Worm (Caenorhabditis elegans) whole organism, young adult: ENCODE measurements around the gene F28B1.2.
A peak's percentile ranks its signal among the peaks of the same experiment; 100 is the strongest.
"Not testable (repeated sequence)": the region's sequence is repeated elsewhere in the genome, so short reads cannot be mapped to it uniquely, and the experiment has no call there.

Source experiments
- B0019.2 ChIP-seq: fragments of 200-800 bp; sonication (Bioruptor generic); conservative IDR thresholded peaks from 2 replicates; pipeline ENCODE4 v1.3.6; 2022; ENCODE audit warnings: missing genetic modification reagents, missing genetic modification characterization, missing compliant biosample characterization
- F10E7.11 ChIP-seq: sonication (generic microtip); optimal IDR thresholded peaks from 2 replicates; lab custom pipeline; 2017; ENCODE audit warnings: mild to moderate bottlenecking, missing genetic modification characterization, moderate library complexity, missing compliant biosample characterization
- F22D6.2 ChIP-seq: sonication (generic microtip); optimal IDR thresholded peaks from 2 replicates; lab custom pipeline; 2016; ENCODE audit warnings: mild to moderate bottlenecking, missing genetic modification characterization, missing compliant biosample characterization
- F49E8.2 ChIP-seq: sonication (generic microtip); optimal IDR thresholded peaks from 3 replicates; lab custom pipeline; 2017; ENCODE audit warnings: missing genetic modification characterization, mild to moderate bottlenecking, missing compliant biosample characterization, antibody characterized with exemption, moderate library complexity; ENCODE audit not compliant: insufficient read depth
- Y67H2A.10 ChIP-seq: fragments of 200-800 bp; sonication (Bioruptor generic); conservative IDR thresholded peaks from 2 replicates; pipeline ENCODE4 v1.3.6; 2022; ENCODE audit warnings: missing genetic modification reagents, missing genetic modification characterization, missing compliant biosample characterization
- ZK185.1 ChIP-seq: sonication (generic microtip); optimal IDR thresholded peaks from 2 replicates; lab custom pipeline; 2016; ENCODE audit warnings: mild to moderate bottlenecking, missing genetic modification characterization, missing compliant biosample characterization; ENCODE audit not compliant: poor library complexity, severe bottlenecking
- atf-7 ChIP-seq: sonication (generic microtip); optimal IDR thresholded peaks from 2 replicates; lab custom pipeline; 2017; ENCODE audit warnings: mild to moderate bottlenecking, missing genetic modification characterization, missing compliant biosample characterization
- attf-5 ChIP-seq: fragments of 200-800 bp; sonication (Bioruptor generic); optimal IDR thresholded peaks from 2 replicates; lab custom pipeline; 2018; ENCODE audit warnings: mild to moderate bottlenecking, missing genetic modification characterization, missing compliant biosample characterization
- ceh-79 ChIP-seq: sonication (generic microtip); optimal IDR thresholded peaks from 2 replicates; lab custom pipeline; 2017; ENCODE audit warnings: mild to moderate bottlenecking, missing genetic modification characterization, missing compliant biosample characterization
- ceh-91 ChIP-seq: fragments of 200-800 bp; sonication (Bioruptor generic); IDR thresholded peaks from 2 replicates; pipeline ENCODE4 v1.3.6; 2022; ENCODE audit warnings: missing genetic modification reagents, missing genetic modification characterization, missing compliant biosample characterization
- die-1 ChIP-seq: sonication (generic microtip); optimal IDR thresholded peaks from 2 replicates; lab custom pipeline; 2016; ENCODE audit warnings: missing genotype, mild to moderate bottlenecking, missing genetic modification characterization, missing compliant biosample characterization
- dox-1 ChIP-seq: fragments of 200-800 bp; sonication (Bioruptor generic); IDR thresholded peaks from 2 replicates; pipeline ENCODE4 v1.3.6; 2022; ENCODE audit warnings: missing genetic modification reagents, missing genetic modification characterization, missing compliant biosample characterization
- dpl-1 ChIP-seq: fragments of 150-350 bp; optimal IDR thresholded peaks from 2 replicates; lab custom pipeline; 2014; ENCODE audit warnings: missing biosample characterization, missing genetic modification reagents, missing genetic modification characterization
- efl-1 ChIP-seq: fragments of 150-350 bp; optimal IDR thresholded peaks from 2 replicates; lab custom pipeline; 2014; ENCODE audit warnings: missing biosample characterization, missing genetic modification reagents, missing genetic modification characterization
- egrh-3 ChIP-seq: fragments of 200-800 bp; sonication (Bioruptor generic); IDR thresholded peaks from 2 replicates; pipeline ENCODE4 v1.3.6; 2022; ENCODE audit warnings: missing genetic modification reagents, missing genetic modification characterization, missing compliant biosample characterization
- him-1 ChIP-seq: sonication (generic microtip); optimal IDR thresholded peaks from 2 replicates; lab custom pipeline; 2016; ENCODE audit warnings: missing genotype, missing genetic modification reagents, missing genetic modification characterization, missing compliant biosample characterization
- hmg-20 ChIP-seq: fragments of 200-800 bp; sonication (Bioruptor generic); IDR thresholded peaks from 2 replicates; pipeline ENCODE4 v1.3.6; 2022; ENCODE audit warnings: missing genetic modification reagents, missing genetic modification characterization, missing compliant biosample characterization
- let-526 ChIP-seq: fragments of 200-800 bp; sonication (Bioruptor generic); IDR thresholded peaks from 2 replicates; pipeline ENCODE4 v1.3.6; 2022; ENCODE audit warnings: missing genetic modification reagents, missing genetic modification characterization, missing compliant biosample characterization
- lin-26 ChIP-seq: fragments of 200-800 bp; sonication (Bioruptor generic); IDR thresholded peaks from 2 replicates; pipeline ENCODE4 v1.3.6; 2022; ENCODE audit warnings: missing genetic modification reagents, missing genetic modification characterization, missing compliant biosample characterization
- lin-40 ChIP-seq: sonication (generic microtip); optimal IDR thresholded peaks from 2 replicates; lab custom pipeline; 2016; ENCODE audit warnings: missing genetic modification characterization, mild to moderate bottlenecking, missing compliant biosample characterization, missing genotype, missing genetic modification reagents
- lin-54 ChIP-seq: fragments of 200-800 bp; sonication (Bioruptor generic); optimal IDR thresholded peaks from 2 replicates; lab custom pipeline; 2018; ENCODE audit warnings: mild to moderate bottlenecking, missing genetic modification characterization, missing compliant biosample characterization
- madf-10 ChIP-seq: sonication (generic microtip); optimal IDR thresholded peaks from 2 replicates; lab custom pipeline; 2016; ENCODE audit warnings: mild to moderate bottlenecking, missing genetic modification characterization, missing compliant biosample characterization
- madf-3 ChIP-seq: fragments of 200-800 bp; sonication (Bioruptor generic); IDR thresholded peaks from 2 replicates; pipeline ENCODE4 v1.3.6; 2022; ENCODE audit warnings: missing genetic modification reagents, missing genetic modification characterization, missing compliant biosample characterization
- madf-6 ChIP-seq: fragments of 200-800 bp; sonication (Bioruptor generic); IDR thresholded peaks from 2 replicates; pipeline ENCODE4 v1.3.6; 2022; ENCODE audit warnings: missing genetic modification reagents, missing genetic modification characterization, missing compliant biosample characterization
- madf-8 ChIP-seq: fragments of 200-800 bp; sonication (Bioruptor generic); conservative IDR thresholded peaks from 2 replicates; pipeline ENCODE4 v1.3.6; 2022; ENCODE audit warnings: missing genetic modification reagents, missing genetic modification characterization, missing compliant biosample characterization
- nfyb-1 ChIP-seq: fragments of 200-800 bp; sonication (Bioruptor generic); IDR thresholded peaks from 2 replicates; pipeline ENCODE4 v1.3.6; 2022; ENCODE audit warnings: missing genetic modification reagents, missing genetic modification characterization, missing compliant biosample characterization
- nhr-80 ChIP-seq: sonication (generic microtip); optimal IDR thresholded peaks from 2 replicates; lab custom pipeline; 2016; ENCODE audit warnings: missing genetic modification characterization, missing compliant biosample characterization
- pbrm-1 ChIP-seq: fragments of 200-800 bp; sonication (Bioruptor generic); IDR thresholded peaks from 2 replicates; pipeline ENCODE4 v1.3.6; 2022; ENCODE audit warnings: missing genetic modification reagents, missing genetic modification characterization, missing compliant biosample characterization
- snpc-1.1 ChIP-seq: sonication (generic microtip); optimal IDR thresholded peaks from 2 replicates; lab custom pipeline; 2017; ENCODE audit warnings: missing genetic modification characterization, mild to moderate bottlenecking, missing compliant biosample characterization, antibody characterized with exemption, moderate library complexity, missing genotype, missing genetic modification reagents; ENCODE audit not compliant: insufficient read depth
- snpc-1.3 ChIP-seq: sonication (generic microtip); optimal IDR thresholded peaks from 2 replicates; lab custom pipeline; 2017; ENCODE audit warnings: missing genetic modification characterization, mild to moderate bottlenecking, missing compliant biosample characterization, antibody characterized with exemption, moderate library complexity, missing genotype, missing genetic modification reagents; ENCODE audit not compliant: insufficient read depth
- snpc-4 ChIP-seq, 5 experiments: fragments of 150-350 bp in 1 of 5; sonication (generic microtip) in 4 of 5; optimal IDR thresholded peaks; 2 replicates each; lab custom pipeline; 2014 to 2018; ENCODE audit warnings: missing genetic modification characterization in 5 of 5, missing biosample characterization in 3 of 5, antibody characterized with exemption in 2 of 5, mild to moderate bottlenecking in 2 of 5, missing compliant biosample characterization in 2 of 5, missing genotype in 2 of 5, moderate library complexity in 2 of 5, missing genetic modification reagents in 1 of 5
- xnd-1 ChIP-seq: sonication (generic microtip); optimal IDR thresholded peaks from 2 replicates; lab custom pipeline; 2016; ENCODE audit warnings: missing genotype, missing genetic modification reagents, missing genetic modification characterization, missing compliant biosample characterization
- zfh-2 ChIP-seq: fragments of 200-800 bp; sonication (Bioruptor generic); conservative IDR thresholded peaks from 2 replicates; pipeline ENCODE4 v1.3.6; 2022; ENCODE audit warnings: missing genetic modification reagents, missing genetic modification characterization, missing compliant biosample characterization
- ztf-26 ChIP-seq: sonication (generic microtip); optimal IDR thresholded peaks from 2 replicates; lab custom pipeline; 2017; ENCODE audit warnings: missing genetic modification characterization, missing compliant biosample characterization

F28B1.2 gene

DNA sequence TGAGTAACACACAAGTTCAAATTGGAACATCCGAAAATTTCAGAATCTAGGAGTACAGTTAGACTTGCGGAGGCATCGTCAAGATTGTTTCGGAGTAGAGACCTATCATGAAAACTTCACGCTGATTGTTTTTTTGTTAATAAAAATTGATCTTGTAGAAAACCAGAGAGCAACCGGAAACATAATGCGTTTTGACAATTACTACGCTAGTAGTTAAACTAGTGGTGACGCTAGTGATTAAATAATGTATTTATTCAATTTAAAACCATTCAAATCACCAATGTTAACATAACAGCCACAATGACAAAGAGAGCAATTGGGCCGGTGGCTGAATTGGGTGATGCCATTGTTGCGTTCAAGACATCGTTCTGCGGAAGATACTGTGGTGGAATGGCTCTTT is 24.9 kb upstream of the F28B1.2 start, which contains the start of gene F49H6.17:
TSS of gene F49H6.17 (plus strand) at position 301 of the 400 bp plus-strand sequence.
- no peak for TF ChIP-seq die-1
- TF ChIP-seq dpl-1 (GFP tag; lab: Kevin White, UChicago): no peak
- TF ChIP-seq attf-5 (GFP tag; lab: Kevin White, UChicago): no peak
- TF ChIP-seq efl-1 (GFP tag; lab: Kevin White, UChicago): no peak
- no peak for TF ChIP-seq madf-8 (GFP tag; lab: Robert Waterston, UW)

DNA sequence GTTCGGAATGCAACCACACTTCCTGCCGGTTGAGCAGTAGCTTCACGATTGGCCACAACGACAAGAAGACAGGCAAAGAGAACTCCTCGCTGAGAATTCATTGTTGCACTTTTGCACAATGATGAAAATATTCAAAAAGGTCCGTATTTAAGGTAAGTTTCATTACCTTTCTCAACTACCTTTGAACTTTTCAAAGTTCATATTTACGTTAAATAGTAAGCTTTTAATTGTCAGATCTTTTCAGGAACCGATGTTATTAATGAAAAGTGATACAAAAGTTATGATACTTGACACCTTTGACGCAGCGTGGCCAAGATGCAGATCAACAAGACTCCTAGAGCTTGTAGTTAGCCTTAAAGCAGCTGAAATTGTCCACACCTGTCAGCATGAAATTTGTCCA is 23.2 kb upstream of the F28B1.2 start, which contains the start of gene F49H6.12:
TSS of gene F49H6.12 (minus strand) at position 101 of the 400 bp plus-strand sequence.
- TF ChIP-seq F49E8.2: no peak
- TF ChIP-seq madf-10: no peak
- no peak for TF ChIP-seq xnd-1 (tag; lab: Kevin White, UChicago)
- TF ChIP-seq dpl-1 (GFP tag; lab: Kevin White, UChicago): no peak
- no peak for TF ChIP-seq F10E7.11 (tag; lab: Kevin White, UChicago)
- no peak for TF ChIP-seq atf-7 (tag; lab: Kevin White, UChicago)
- no peak for TF ChIP-seq ceh-79
- TF ChIP-seq F22D6.2: no peak
- TF ChIP-seq lin-40: no peak
- TF ChIP-seq ztf-26: no peak
- TF ChIP-seq hmg-20 (GFP tag; lab: Robert Waterston, UW): no peak
- no peak for TF ChIP-seq snpc-1.3
- no peak for TF ChIP-seq B0019.2
- no peak for TF ChIP-seq him-1 (tag; lab: Kevin White, UChicago)
- no peak for TF ChIP-seq snpc-1.1 (tag; lab: Kevin White, UChicago)
- TF ChIP-seq ZK185.1 (tag; lab: Kevin White, UChicago): no peak
- no peak for TF ChIP-seq Y67H2A.10 (GFP tag; lab: Robert Waterston, UW)
- no peak for TF ChIP-seq madf-6
- no peak for TF ChIP-seq madf-3 (GFP tag; lab: Robert Waterston, UW)
- no peak for TF ChIP-seq lin-54 (GFP tag; lab: Kevin White, UChicago)

DNA sequence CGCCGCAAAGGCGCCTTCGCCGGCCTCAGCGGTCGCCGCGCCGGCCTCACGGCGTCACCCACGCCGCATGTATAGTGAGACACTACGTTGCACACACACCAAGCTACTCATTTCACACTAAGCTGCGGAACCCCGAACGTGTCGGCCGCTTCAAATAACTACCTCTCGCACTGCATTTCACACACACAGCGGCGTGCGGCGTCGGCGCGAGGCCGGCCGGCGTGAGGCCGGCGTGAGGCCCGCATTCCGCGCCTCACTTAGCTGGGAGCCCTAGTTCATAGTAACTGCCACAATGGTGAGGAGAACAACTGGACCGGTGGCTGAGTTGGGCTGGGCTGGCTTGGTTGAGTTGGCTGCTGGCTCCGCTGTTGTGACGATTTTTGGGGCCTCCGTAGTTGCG is 22.5 kb upstream of the F28B1.2 start:
- TF ChIP-seq nfyb-1 (GFP tag; lab: Robert Waterston, UW) (0 out of 2 replicates have a peak, but pooled peaks have one; percentile 39), ceh-91 (0 out of 2 replicates have a peak, but pooled peaks have one; percentile 15), egrh-3 (GFP tag; lab: Robert Waterston, UW) (peak; percentile 74; the same call in 1 of the 2 replicates), zfh-2 (peak; percentile 90), dox-1 (peak; percentile 39; the same call in 1 of the 2 replicates), lin-26 (0 out of 2 replicates have a peak, but pooled peaks have one; percentile 36), pbrm-1 (0 out of 2 replicates have a peak, but pooled peaks have one; percentile 20), snpc-4 (tag; optimal IDR thresholded peaks at IDR 0.05; lab: Kevin White, UChicago) (peak in 1 of 4 experiments; percentile 59)
- TF ChIP-seq snpc-4 (GFP tag; optimal IDR thresholded peaks at IDR 0.05; lab: Kevin White, UChicago): not testable (repeated sequence)

DNA sequence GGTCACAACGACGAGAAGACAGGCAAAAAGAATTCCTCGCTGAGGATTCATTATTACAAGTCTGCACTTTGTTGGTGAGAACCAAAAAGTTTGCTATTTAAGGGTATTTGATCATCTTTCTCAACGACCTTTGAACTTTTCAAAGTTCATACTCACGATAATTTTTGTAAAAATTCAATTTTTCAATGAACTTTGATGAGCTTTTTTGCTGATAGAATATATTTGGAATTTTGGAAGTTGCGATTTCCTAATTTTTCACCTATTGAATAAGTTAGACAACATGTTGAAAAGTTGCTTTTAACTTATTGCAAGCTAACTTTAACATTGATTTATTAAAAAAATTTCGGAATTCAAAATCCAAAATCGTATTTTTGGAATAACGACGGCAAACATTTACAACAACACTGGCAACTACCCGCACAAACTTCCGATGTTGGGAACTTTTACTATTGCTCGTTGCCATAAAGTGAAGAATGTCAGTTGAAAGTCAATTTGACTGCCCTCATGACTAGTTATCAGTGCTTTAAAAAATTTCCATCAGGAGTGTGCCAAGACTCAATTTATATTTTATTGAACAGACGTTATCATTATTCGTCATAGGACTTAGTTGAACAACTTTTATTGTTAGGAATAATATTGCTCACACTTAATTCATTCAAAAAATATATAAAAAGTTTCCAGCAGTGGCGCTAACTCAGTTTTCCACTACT is 21.8 kb upstream of the F28B1.2 start, which contains the start of the genes F49H6.8 and F49H6.5:
TSS of gene F49H6.8 (minus strand) at position 51 of the 710 bp plus-strand sequence.
TSS of gene F49H6.5 (plus strand) at position 629 of the 710 bp plus-strand sequence.
- TF ChIP-seq nhr-80 (tag; lab: Kevin White, UChicago): peak; percentile 37
- no peak for TF ChIP-seq let-526 (GFP tag; lab: Robert Waterston, UW)
- no peak for TF ChIP-seq snpc-4 (GFP tag; optimal IDR thresholded peaks at IDR 0.05; lab: Kevin White, UChicago)
- TF ChIP-seq snpc-4 (tag; optimal IDR thresholded peaks at IDR 0.05; lab: Kevin White, UChicago): peak in 1 of 4 experiments; percentile 40
